Worm (Caenorhabditis elegans): ENCODE data around the gene fbxa-64.

Gene fbxa-64

ce11 chrV:3315308-3315707 is 37.4 kb upstream of the fbxa-64 start, which contains the start of gene arrd-19 (continued):
- peak; percentile 46 to 76 (median 63) for TF ChIP-seq dpl-1 (GFP tag; optimal IDR thresholded peaks at IDR 0.05)
- peak; percentile 49 to 64 for TF ChIP-seq lin-35 (GFP tag; optimal IDR thresholded peaks at IDR 0.05)
- peak; percentile 88 for TF ChIP-seq mep-1 (tag; optimal IDR thresholded peaks at IDR 0.05)
- no peak for TF ChIP-seq ets-5 (GFP tag; IDR thresholded peaks at IDR 0.05)
- TF ChIP-seq C34B4.2 (tag; optimal IDR thresholded peaks at IDR 0.05): no peak
- TF ChIP-seq hlh-17 (GFP tag; optimal IDR thresholded peaks at IDR 0.05; ENCODE audit: borderline replicate concordance): no peak
- no peak for TF ChIP-seq pax-3 (tag; optimal IDR thresholded peaks at IDR 0.05)
- peak; percentile 58 for TF ChIP-seq irx-1 (tag; optimal IDR thresholded peaks at IDR 0.05)
- peak; percentile 84 for TF ChIP-seq nhr-20 (tag; optimal IDR thresholded peaks at IDR 0.05)
- TF ChIP-seq isw-1 (GFP tag; IDR thresholded peaks at IDR 0.05): peak; percentile 38; the same call in 1 of the 2 replicates
- TF ChIP-seq nhr-85 (tag): peak; percentile 97
- TF ChIP-seq swsn-7 (tag; optimal IDR thresholded peaks at IDR 0.05): peak; percentile 77
- TF ChIP-seq egl-27 (tag; optimal IDR thresholded peaks at IDR 0.05): no peak
- TF ChIP-seq nhr-84 (tag; optimal IDR thresholded peaks at IDR 0.05): no peak
- TF ChIP-seq sptf-1 (tag; optimal IDR thresholded peaks at IDR 0.05): no peak
- TF ChIP-seq fkh-8 (tag; optimal IDR thresholded peaks at IDR 0.05): peak; percentile 66
- no peak for TF ChIP-seq zag-1 (tag; optimal IDR thresholded peaks at IDR 0.05)
- TF ChIP-seq zip-4 (GFP tag; optimal IDR thresholded peaks at IDR 0.05): no peak
- TF ChIP-seq hpl-2 (GFP tag; optimal IDR thresholded peaks at IDR 0.05): no peak
- TF ChIP-seq skn-1 (tag; optimal IDR thresholded peaks at IDR 0.05): peak; percentile 52
- peak; percentile 43; the same call in 1 of the 2 replicates for TF ChIP-seq mab-9 (GFP tag; IDR thresholded peaks at IDR 0.05)
- no peak for TF ChIP-seq fkh-10 (GFP tag; optimal IDR thresholded peaks at IDR 0.05)
- TF ChIP-seq ces-1 (GFP tag; optimal IDR thresholded peaks at IDR 0.05): no peak
- peak; percentile 63 for TF ChIP-seq unc-130 (tag; optimal IDR thresholded peaks at IDR 0.05)
- peak; percentile 77 for TF ChIP-seq nhr-19 (GFP tag; conservative IDR thresholded peaks at IDR 0.05)
- TF ChIP-seq fos-1 (tag; optimal IDR thresholded peaks at IDR 0.05): peak; percentile 53
- TF ChIP-seq F16B12.6 (tag; optimal IDR thresholded peaks at IDR 0.05): peak; percentile 86
- no peak for TF ChIP-seq ceh-90 (tag; optimal IDR thresholded peaks at IDR 0.05)
- peak; percentile 16 for TF ChIP-seq elt-2 (tag; optimal IDR thresholded peaks at IDR 0.05)
- peak; percentile 74 to 75 for TF ChIP-seq efl-1 (optimal IDR thresholded peaks at IDR 0.05)
- TF ChIP-seq efl-1 (GFP tag; optimal IDR thresholded peaks at IDR 0.05 in 1 of 2): peak; percentile 51 to 95
- peak; percentile 69 for TF ChIP-seq nhr-47 (tag; optimal IDR thresholded peaks at IDR 0.05)
- TF ChIP-seq elt-3 (tag; optimal IDR thresholded peaks at IDR 0.05): peak in 2 of 6 experiments; percentile 5 to 30
- TF ChIP-seq aha-1 (tag; optimal IDR thresholded peaks at IDR 0.05): no peak
- TF ChIP-seq ztf-4 (tag; optimal IDR thresholded peaks at IDR 0.05): no peak
- TF ChIP-seq ceh-88 (GFP tag; IDR thresholded peaks at IDR 0.05): no peak
- no peak for TF ChIP-seq tlp-1 (tag; optimal IDR thresholded peaks at IDR 0.05)
- TF ChIP-seq lir-3 (tag; optimal IDR thresholded peaks at IDR 0.05; ENCODE audit: poor library complexity): no peak
- TF ChIP-seq nhr-12 (tag; optimal IDR thresholded peaks at IDR 0.05): no peak
- TF ChIP-seq lin-15B (tag; optimal IDR thresholded peaks at IDR 0.05): peak; percentile 21
- TF ChIP-seq efl-3 (GFP tag; optimal IDR thresholded peaks at IDR 0.05): no peak
- no peak for TF ChIP-seq nhr-76 (tag; optimal IDR thresholded peaks at IDR 0.05)
- no peak for TF ChIP-seq vab-15 (tag; optimal IDR thresholded peaks at IDR 0.05)
- peak; percentile 88 for TF ChIP-seq nhr-71 (tag; optimal IDR thresholded peaks at IDR 0.05)
- no peak for TF ChIP-seq hlh-4 (tag; optimal IDR thresholded peaks at IDR 0.05)
- peak; percentile 74 for TF ChIP-seq blmp-1 (tag; optimal IDR thresholded peaks at IDR 0.05)
- no peak for TF ChIP-seq nhr-28 (tag; optimal IDR thresholded peaks at IDR 0.05)
- TF ChIP-seq ztf-11 (tag; optimal IDR thresholded peaks at IDR 0.05): no peak
- TF ChIP-seq jun-1 (tag; optimal IDR thresholded peaks at IDR 0.05): peak; percentile 29
- TF ChIP-seq dsc-1 (tag; optimal IDR thresholded peaks at IDR 0.05): peak; percentile 46
- peak; percentile 49 for TF ChIP-seq C16A3.4 (tag; optimal IDR thresholded peaks at IDR 0.05)
- TF ChIP-seq aly-2 (tag; optimal IDR thresholded peaks at IDR 0.05): no peak
- TF ChIP-seq nhr-77 (tag; optimal IDR thresholded peaks at IDR 0.05): peak; percentile 72
- TF ChIP-seq Y116A8C.19 (tag; optimal IDR thresholded peaks at IDR 0.05; ENCODE audit: borderline replicate concordance): no peak

All from whole organism, L1 larva.